Worm (Caenorhabditis elegans): ENCODE data around the gene glt-4.

- TF ChIP-seq flt-1 (GFP tag; IDR thresholded peaks at IDR 0.05), result no peak
- TF ChIP-seq ztf-23 (GFP tag; IDR thresholded peaks at IDR 0.05), result no peak
- TF ChIP-seq med-1 (GFP tag; optimal IDR thresholded peaks at IDR 0.05; ENCODE audit: insufficient read depth), result no peak
- TF ChIP-seq T22C8.4 (GFP tag; IDR thresholded peaks at IDR 0.05), result no peak
- no peak for TF ChIP-seq cog-1 (tag; optimal IDR thresholded peaks at IDR 0.05)
- no peak for TF ChIP-seq klf-2 (GFP tag; conservative IDR thresholded peaks at IDR 0.05)
- TF ChIP-seq tab-1 (GFP tag; IDR thresholded peaks at IDR 0.05), result no peak
- no peak for TF ChIP-seq ref-1 (GFP tag; conservative IDR thresholded peaks at IDR 0.05)
- no peak for TF ChIP-seq ztf-29 (GFP tag; IDR thresholded peaks at IDR 0.05)
These were observed 20.3 kb upstream of the glt-4 start for ce11 chrX:6382930-6383329.
